Worm (Caenorhabditis elegans) whole organism, L3 larva: ENCODE results near the gene mdh-1.

ENCODE experiments used
- ama-1 ChIP-seq: fragments of 150-350 bp; optimal IDR thresholded peaks from 2 replicates; lab custom pipeline; 2018
- elt-2 ChIP-seq: sonication (generic microtip); optimal IDR thresholded peaks from 2 replicates; lab custom pipeline; 2016; ENCODE audit warnings: missing genetic modification reagents, mild to moderate bottlenecking, missing genetic modification characterization, missing compliant biosample characterization
- nhr-25 ChIP-seq: sonication (generic microtip); optimal IDR thresholded peaks from 2 replicates; lab custom pipeline; 2017; ENCODE audit warnings: missing biosample characterization, missing genetic modification characterization
- snpc-4 ChIP-seq: fragments of 150-350 bp; optimal IDR thresholded peaks from 2 replicates; lab custom pipeline; 2014; ENCODE audit warnings: missing biosample characterization, missing genetic modification characterization
- unc-62 ChIP-seq: fragments of 150-350 bp; sonication (generic microtip); optimal IDR thresholded peaks from 4 replicates; lab custom pipeline; 2014; ENCODE audit warnings: missing biosample characterization, missing genetic modification reagents, missing genetic modification characterization
- ztf-11 ChIP-seq: fragments of 150-350 bp; optimal IDR thresholded peaks from 2 replicates; lab custom pipeline; 2014; ENCODE audit warnings: missing biosample characterization, missing genetic modification characterization

DNA sequence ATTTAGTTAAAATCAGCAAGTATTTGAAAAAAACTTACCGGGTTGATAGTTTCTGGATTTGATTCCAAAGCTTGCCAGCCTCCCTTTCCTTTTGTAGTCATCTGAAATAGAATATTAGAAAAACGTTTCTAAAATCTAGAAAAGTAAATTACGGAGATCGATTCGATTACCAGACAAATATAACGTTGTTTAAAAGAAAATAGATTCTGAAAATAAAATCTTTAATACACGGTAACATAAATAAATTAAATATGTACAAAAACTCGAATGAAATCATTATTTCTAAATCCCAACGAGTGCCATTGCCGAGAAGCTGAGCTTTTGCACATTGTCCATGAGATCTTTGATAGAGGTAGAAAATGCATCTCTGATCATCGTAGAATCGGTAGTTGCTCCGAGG, 7.6 kb downstream of the mdh-1 start, which contains the start of gene ubh-3:
- TF ChIP-seq ztf-11 (tag; lab: Kevin White, UChicago) (no peak), nhr-25 (tag; lab: Kevin White, UChicago) (no peak), ama-1 (no peak), unc-62 (GFP tag; lab: Kevin White, UChicago) (no peak), snpc-4 (tag; lab: Kevin White, UChicago) (no peak), elt-2 (tag; lab: Kevin White, UChicago) (no peak)
